Fruit fly (Drosophila melanogaster) whole organism, embryonic: Measurements from ENCODE around the gene CG5861.

Experiments
- ATbp ChIP-seq: fragments of 200-800 bp; sonication (Bioruptor generic); optimal IDR thresholded peaks from 2 replicates; lab custom pipeline; 2017; ENCODE audit warnings: missing biosample characterization, mild to moderate bottlenecking, missing genetic modification characterization, missing genetic modification reagents
- Atf3 ChIP-seq: fragments of 200-800 bp; sonication (Bioruptor generic); optimal IDR thresholded peaks from 3 replicates; lab custom pipeline; 2016; ENCODE audit warnings: missing biosample characterization, missing genetic modification characterization
- BEAF-32 ChIP-seq: fragments of 200-800 bp; sonication (Bioruptor generic); optimal IDR thresholded peaks from 3 replicates; lab custom pipeline; 2017; ENCODE audit warnings: missing biosample characterization, missing genetic modification characterization, mild to moderate bottlenecking, moderate library complexity, missing genetic modification reagents
- CG11398 ChIP-seq: fragments of 200-800 bp; sonication (Bioruptor generic); optimal IDR thresholded peaks from 2 replicates; lab custom pipeline; 2016; ENCODE audit warnings: missing biosample characterization, missing genetic modification characterization
- CG11504 ChIP-seq: fragments of 200-800 bp; sonication (Bioruptor generic); optimal IDR thresholded peaks from 3 replicates; lab custom pipeline; 2019; ENCODE audit warnings: missing biosample characterization, mild to moderate bottlenecking, missing genetic modification characterization, moderate library complexity
- CG12104 ChIP-seq: fragments of 200-800 bp; sonication (Bioruptor generic); optimal IDR thresholded peaks from 3 replicates; lab custom pipeline; 2016; ENCODE audit warnings: missing biosample characterization, missing genetic modification characterization
- CG12769 ChIP-seq: fragments of 200-800 bp; sonication (Bioruptor generic); optimal IDR thresholded peaks from 2 replicates; lab custom pipeline; 2019; ENCODE audit warnings: missing biosample characterization, mild to moderate bottlenecking, missing genetic modification characterization, moderate library complexity
- CG13894 ChIP-seq: fragments of 200-800 bp; sonication (Bioruptor generic); optimal IDR thresholded peaks from 3 replicates; lab custom pipeline; 2018; ENCODE audit warnings: missing biosample characterization, mild to moderate bottlenecking, missing genetic modification characterization, moderate library complexity
- CG14050 ChIP-seq: fragments of 200-800 bp; sonication (Bioruptor generic); IDR thresholded peaks from 3 replicates; pipeline ENCODE4 v1.3.6; 2022; ENCODE audit warnings: missing biosample characterization, missing genetic modification characterization
- CG15514 ChIP-seq: fragments of 200-800 bp; sonication (Bioruptor generic); optimal IDR thresholded peaks from 3 replicates; lab custom pipeline; 2017; ENCODE audit warnings: missing biosample characterization, missing genetic modification characterization, mild to moderate bottlenecking, moderate library complexity, missing genetic modification reagents
- CG17186 ChIP-seq: fragments of 200-800 bp; sonication (Bioruptor generic); optimal IDR thresholded peaks from 3 replicates; lab custom pipeline; 2017; ENCODE audit warnings: missing biosample characterization, missing genetic modification reagents, missing genetic modification characterization
- CG17385 ChIP-seq: fragments of 200-800 bp; sonication (Bioruptor generic); optimal IDR thresholded peaks from 3 replicates; lab custom pipeline; 2018; ENCODE audit warnings: missing biosample characterization, mild to moderate bottlenecking, missing genetic modification characterization
- CG18476 ChIP-seq: fragments of 200-800 bp; sonication (Bioruptor generic); optimal IDR thresholded peaks from 2 replicates; lab custom pipeline; 2016; ENCODE audit warnings: missing biosample characterization, mild to moderate bottlenecking, missing genetic modification characterization
- CG2129 ChIP-seq: fragments of 200-800 bp; sonication (Bioruptor generic); IDR thresholded peaks from 2 replicates; pipeline ENCODE4 v1.3.6; 2022; ENCODE audit warnings: missing biosample characterization, missing genetic modification characterization; ENCODE audit not compliant: partially characterized antibody
- CG2199 ChIP-seq: fragments of 200-800 bp; sonication (Bioruptor generic); IDR thresholded peaks from 3 replicates; pipeline ENCODE4 v1.3.6; 2022; ENCODE audit warnings: missing biosample characterization, missing genetic modification characterization
- CG2889 ChIP-seq: fragments of 200-800 bp; sonication (Bioruptor generic); IDR thresholded peaks from 3 replicates; pipeline ENCODE4 v1.3.6; 2022; ENCODE audit warnings: missing biosample characterization, missing genetic modification characterization
- CG31224 ChIP-seq: fragments of 200-800 bp; sonication (Bioruptor generic); IDR thresholded peaks from 2 replicates; pipeline ENCODE4 v1.3.6; 2022; ENCODE audit warnings: missing biosample characterization, missing genetic modification characterization
- CG34224 ChIP-seq: fragments of 200-800 bp; sonication (Bioruptor generic); IDR thresholded peaks from 3 replicates; pipeline ENCODE4 v1.3.6; 2022; ENCODE audit warnings: missing biosample characterization, missing genetic modification characterization; ENCODE audit not compliant: partially characterized antibody
- CG34422 ChIP-seq: fragments of 200-800 bp; sonication (Bioruptor generic); IDR thresholded peaks from 3 replicates; pipeline ENCODE4 v1.3.6; 2022; ENCODE audit warnings: missing biosample characterization, missing genetic modification characterization
- CG4404 ChIP-seq: fragments of 200-800 bp; sonication (Bioruptor generic); IDR thresholded peaks from 2 replicates; pipeline ENCODE4 v1.3.6; 2022; ENCODE audit warnings: missing biosample characterization, missing genetic modification characterization
- CG6683 ChIP-seq: fragments of 200-800 bp; sonication (Bioruptor generic); optimal IDR thresholded peaks from 2 replicates; lab custom pipeline; 2017; ENCODE audit warnings: missing biosample characterization, mild to moderate bottlenecking, missing genetic modification characterization, missing genetic modification reagents
- CG8765 ChIP-seq: fragments of 200-800 bp; sonication (Bioruptor generic); IDR thresholded peaks from 2 replicates; pipeline ENCODE4 v1.3.6; 2022; ENCODE audit warnings: missing biosample characterization, missing genetic modification characterization
- CG8944 ChIP-seq: fragments of 200-800 bp; sonication (Bioruptor generic); optimal IDR thresholded peaks from 3 replicates; lab custom pipeline; 2016; ENCODE audit warnings: missing biosample characterization, missing genetic modification characterization
- D19A ChIP-seq: fragments of 200-800 bp; optimal IDR thresholded peaks from 3 replicates; lab custom pipeline; 2019; ENCODE audit warnings: missing biosample characterization, mild to moderate bottlenecking, missing genetic modification characterization, moderate library complexity
- D19B ChIP-seq: fragments of 200-800 bp; sonication (Bioruptor generic); optimal IDR thresholded peaks from 2 replicates; lab custom pipeline; 2017; ENCODE audit warnings: missing biosample characterization, mild to moderate bottlenecking, missing genetic modification characterization
- Deaf1 ChIP-seq: fragments of 200-800 bp; optimal IDR thresholded peaks from 3 replicates; lab custom pipeline; 2019; ENCODE audit warnings: missing biosample characterization, mild to moderate bottlenecking, missing genetic modification characterization, moderate library complexity
- HLH3B ChIP-seq: fragments of 200-800 bp; sonication (Bioruptor generic); IDR thresholded peaks from 2 replicates; pipeline ENCODE4 v1.3.6; 2022; ENCODE audit warnings: missing biosample characterization, missing genetic modification characterization
- Hr78 ChIP-seq, 2 experiments: fragments of 200-800 bp in 1 of 2; fragments of >200 bp in 1 of 2; sonication (Bioruptor generic) in 1 of 2; optimal IDR thresholded peaks; 2 replicates each; lab custom pipeline; 2017 to 2019; ENCODE audit warnings: missing biosample characterization in 2 of 2, missing genetic modification characterization in 2 of 2, mild to moderate bottlenecking in 1 of 2, moderate library complexity in 1 of 2
- Xbp1 ChIP-seq: fragments of 200-800 bp; sonication (Bioruptor generic); optimal IDR thresholded peaks from 3 replicates; lab custom pipeline; 2016; ENCODE audit warnings: missing biosample characterization, mild to moderate bottlenecking, missing genetic modification characterization
- bowl ChIP-seq: fragments of 200-800 bp; sonication (Bioruptor generic); IDR thresholded peaks from 2 replicates; pipeline ENCODE4 v1.3.6; 2022; ENCODE audit warnings: missing biosample characterization, missing genetic modification characterization
- btn ChIP-seq: fragments of 200-800 bp; sonication (Bioruptor generic); optimal IDR thresholded peaks from 2 replicates; lab custom pipeline; 2016; ENCODE audit warnings: missing biosample characterization, missing genetic modification characterization
- cg ChIP-seq: fragments of 200-800 bp; sonication (Bioruptor generic); optimal IDR thresholded peaks from 3 replicates; lab custom pipeline; 2019; ENCODE audit warnings: missing biosample characterization, mild to moderate bottlenecking, missing genetic modification characterization, moderate library complexity
- chinmo ChIP-seq: fragments of 200-800 bp; sonication (Bioruptor generic); IDR thresholded peaks from 4 replicates; pipeline ENCODE4 v1.3.6; 2022; ENCODE audit warnings: missing biosample characterization, missing genetic modification characterization; ENCODE audit not compliant: partially characterized antibody
- crc ChIP-seq: fragments of 200-800 bp; sonication (Bioruptor generic); optimal IDR thresholded peaks from 2 replicates; lab custom pipeline; 2016; ENCODE audit warnings: missing biosample characterization, missing genetic modification characterization
- dati ChIP-seq: fragments of 200-800 bp; sonication (Bioruptor generic); IDR thresholded peaks from 2 replicates; pipeline ENCODE4 v1.3.6; 2022; ENCODE audit warnings: missing biosample characterization, missing genetic modification characterization
- ewg ChIP-seq: fragments of 200-800 bp; sonication (Bioruptor generic); optimal IDR thresholded peaks from 3 replicates; lab custom pipeline; 2017; ENCODE audit warnings: mild to moderate bottlenecking, missing biosample characterization, missing genetic modification reagents, missing genetic modification characterization
- exex ChIP-seq: fragments of 200-800 bp; sonication (Bioruptor generic); optimal IDR thresholded peaks from 4 replicates; lab custom pipeline; 2018; ENCODE audit warnings: missing biosample characterization, mild to moderate bottlenecking, missing genetic modification characterization, moderate library complexity
- fru ChIP-seq: fragments of >200 bp; optimal IDR thresholded peaks from 2 replicates; lab custom pipeline; 2017
- grn ChIP-seq: fragments of 200-800 bp; sonication (Bioruptor generic); optimal IDR thresholded peaks from 3 replicates; lab custom pipeline; 2017; ENCODE audit warnings: missing biosample characterization, missing genetic modification characterization
- klu ChIP-seq: fragments of 200-800 bp; sonication (Bioruptor generic); IDR thresholded peaks from 2 replicates; pipeline ENCODE4 v1.3.6; 2022; ENCODE audit warnings: missing biosample characterization, missing genetic modification characterization
- mam ChIP-seq: fragments of 200-800 bp; sonication (Bioruptor generic); optimal IDR thresholded peaks from 3 replicates; lab custom pipeline; 2016; ENCODE audit warnings: missing biosample characterization, missing genetic modification characterization
- nom ChIP-seq: fragments of 200-800 bp; sonication (Bioruptor generic); optimal IDR thresholded peaks from 2 replicates; lab custom pipeline; 2017; ENCODE audit warnings: missing biosample characterization, missing genetic modification characterization, mild to moderate bottlenecking, moderate library complexity, missing genetic modification reagents
- onecut ChIP-seq: fragments of 200-800 bp; sonication (Bioruptor generic); IDR thresholded peaks from 2 replicates; pipeline ENCODE4 v1.3.6; 2022; ENCODE audit warnings: missing biosample characterization, missing genetic modification characterization
- schlank ChIP-seq: fragments of 200-800 bp; sonication (Bioruptor generic); optimal IDR thresholded peaks from 2 replicates; lab custom pipeline; 2018; ENCODE audit warnings: missing biosample characterization, mild to moderate bottlenecking, missing genetic modification characterization
- seq ChIP-seq: fragments of 200-800 bp; sonication (Bioruptor generic); IDR thresholded peaks from 2 replicates; pipeline ENCODE4 v1.3.6; 2022; ENCODE audit warnings: missing biosample characterization, missing genetic modification characterization
- sima ChIP-seq: fragments of 200-800 bp; sonication (Bioruptor generic); optimal IDR thresholded peaks from 2 replicates; lab custom pipeline; 2016; ENCODE audit warnings: missing biosample characterization, missing genetic modification characterization
- tna ChIP-seq: fragments of 200-800 bp; sonication (Bioruptor generic); IDR thresholded peaks from 2 replicates; pipeline ENCODE4 v1.3.6; 2022; ENCODE audit warnings: missing biosample characterization, missing genetic modification characterization; ENCODE audit not compliant: partially characterized antibody
- wor ChIP-seq: fragments of 200-800 bp; sonication (Bioruptor generic); IDR thresholded peaks from 2 replicates; pipeline ENCODE4 v1.3.6; 2022; ENCODE audit warnings: missing biosample characterization, missing genetic modification characterization

The CG5861 gene

DNA sequence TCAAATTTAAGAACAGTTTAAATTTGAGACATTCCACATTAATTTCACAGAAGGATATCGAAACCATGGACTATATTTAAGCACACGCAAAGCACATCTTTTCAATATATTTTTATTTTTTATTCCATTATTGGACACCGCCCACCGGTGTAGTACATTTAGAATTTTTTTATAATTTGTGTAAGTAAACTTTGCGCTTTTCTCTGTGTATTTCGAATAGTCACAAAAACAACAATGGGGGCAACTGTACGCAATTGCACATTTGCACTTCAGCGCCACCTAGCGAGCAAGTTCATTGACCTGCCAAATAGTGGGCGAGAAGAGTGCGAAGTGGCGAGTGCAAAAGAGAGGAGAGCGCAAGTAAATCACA is 31.3 kb downstream of the CG5861 start (continued):
- TF ChIP-seq Hr78 (GFP tag; optimal IDR thresholded peaks at IDR 0.05; lab: Kevin White, UChicago) (no peak), CG34422 (GFP tag; lab: Robert Waterston, UW) (0 out of 3 replicates have a peak, but pooled peaks have one; percentile 48)

DNA sequence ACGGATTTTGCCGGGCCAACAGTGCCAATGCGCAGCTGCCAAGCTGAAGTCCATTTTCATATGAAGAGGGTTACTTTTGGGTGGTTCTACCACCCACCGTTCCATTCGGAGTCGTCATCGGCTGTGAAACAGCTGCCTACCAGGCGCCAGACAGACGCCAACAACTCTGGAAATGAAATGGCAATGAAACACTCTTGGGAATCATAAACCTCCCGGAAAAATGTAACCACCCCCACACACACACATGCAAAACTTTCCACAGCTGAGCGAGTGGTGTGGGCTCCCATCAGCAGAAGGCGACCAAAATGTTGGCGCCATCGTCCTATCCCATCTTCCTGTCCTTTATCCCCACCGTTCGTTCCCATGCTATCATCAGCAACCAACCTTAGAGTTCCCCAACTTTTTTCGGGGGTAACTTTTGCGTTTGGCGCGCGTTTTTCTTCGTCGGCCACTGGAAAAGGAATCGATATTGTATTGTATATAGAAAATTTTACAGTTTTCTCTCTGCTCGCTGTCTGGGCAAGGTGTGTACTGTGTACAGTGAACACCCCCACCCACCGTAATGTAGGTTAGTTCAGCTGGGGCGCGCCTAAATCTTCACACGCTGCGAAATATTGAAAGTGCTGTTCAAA is 31.8 kb downstream of the CG5861 start:
- TF ChIP-seq CG6683 (GFP tag; lab: Kevin White, UChicago) (no peak), CG31224 (GFP tag; lab: Robert Waterston, UW) (peak; percentile 98), D19A (tag; lab: Kevin White, UChicago) (no peak), CG2199 (GFP tag; lab: Robert Waterston, UW) (no peak), CG8765 (GFP tag; lab: Robert Waterston, UW) (no peak), nom (GFP tag; lab: Kevin White, UChicago) (no peak), CG8944 (GFP tag; lab: Kevin White, UChicago) (no peak), sima (GFP tag; lab: Kevin White, UChicago) (no peak), CG4404 (GFP tag; lab: Robert Waterston, UW) (no peak), schlank (no peak), btn (GFP tag; lab: Kevin White, UChicago) (no peak), D19B (GFP tag; lab: Kevin White, UChicago) (no peak), cg (GFP tag; lab: Kevin White, UChicago) (peak; percentile 25), BEAF-32 (GFP tag; lab: Kevin White, UChicago) (no peak), crc (GFP tag; lab: Kevin White, UChicago) (no peak), CG13894 (tag; lab: Kevin White, UChicago) (peak; percentile 48), bowl (GFP tag; lab: Robert Waterston, UW) (no peak), chinmo (GFP tag; lab: Robert Waterston, UW) (0 out of 4 replicates have a peak, but pooled peaks have one; percentile 35), CG18476 (GFP tag; lab: Kevin White, UChicago) (no peak), CG2889 (GFP tag; lab: Robert Waterston, UW) (no peak), CG15514 (GFP tag; lab: Kevin White, UChicago) (no peak), Deaf1 (tag; lab: Kevin White, UChicago) (peak; percentile 16), seq (GFP tag; lab: Robert Waterston, UW) (0 out of 2 replicates have a peak, but pooled peaks have one; percentile 34), CG17385 (GFP tag; lab: Kevin White, UChicago) (no peak), CG11504 (tag; lab: Kevin White, UChicago) (peak; percentile 16), ATbp (no peak), CG34224 (0 out of 3 replicates have a peak, but pooled peaks have one; percentile 31), CG12104 (GFP tag; lab: Kevin White, UChicago) (no peak), CG2129 (no peak), onecut (peak; percentile 94), wor (GFP tag; lab: Robert Waterston, UW) (no peak), Xbp1 (GFP tag; lab: Kevin White, UChicago) (no peak), ewg (GFP tag; lab: Kevin White, UChicago) (peak; percentile 79), grn (GFP tag; lab: Kevin White, UChicago) (no peak), CG17186 (no peak), Atf3 (no peak), HLH3B (no peak), mam (GFP tag; lab: Kevin White, UChicago) (peak; percentile 3), tna (GFP tag; lab: Robert Waterston, UW) (no peak), CG14050 (GFP tag; lab: Robert Waterston, UW) (no peak), fru (lab: Kevin White, UChicago) (no peak), exex (tag; lab: Kevin White, UChicago) (no peak), CG11398 (no peak), dati (GFP tag; lab: Robert Waterston, UW) (no peak), klu (GFP tag; lab: Robert Waterston, UW) (no peak), CG12769 (tag; lab: Kevin White, UChicago) (no peak)
